Fruit fly (Drosophila melanogaster) whole organism, embryonic: ENCODE results near the gene CG5715.

ENCODE experiments used
- ATbp ChIP-seq: fragments of 200-800 bp; sonication (Bioruptor generic); optimal IDR thresholded peaks from 2 replicates; lab custom pipeline; 2017; ENCODE audit warnings: missing biosample characterization, mild to moderate bottlenecking, missing genetic modification characterization, missing genetic modification reagents
- Atf-2 ChIP-seq: fragments of 200-800 bp; sonication (Bioruptor generic); optimal IDR thresholded peaks from 2 replicates; lab custom pipeline; 2016; ENCODE audit warnings: missing biosample characterization, missing genetic modification characterization
- Atf3 ChIP-seq: fragments of 200-800 bp; sonication (Bioruptor generic); optimal IDR thresholded peaks from 3 replicates; lab custom pipeline; 2016; ENCODE audit warnings: missing biosample characterization, missing genetic modification characterization
- C15 ChIP-seq: fragments of 200-800 bp; sonication (Bioruptor generic); IDR thresholded peaks from 3 replicates; pipeline ENCODE4 v1.3.6; 2022; ENCODE audit warnings: missing biosample characterization, missing genetic modification characterization
- CG10209 ChIP-seq: fragments of 200-800 bp; sonication (Bioruptor generic); optimal IDR thresholded peaks from 3 replicates; lab custom pipeline; 2017; ENCODE audit warnings: missing biosample characterization, mild to moderate bottlenecking, missing genetic modification characterization, missing genetic modification reagents
- CG10959 ChIP-seq: fragments of 200-800 bp; sonication (Bioruptor generic); IDR thresholded peaks from 2 replicates; pipeline ENCODE4 v1.3.6; 2022; ENCODE audit warnings: missing biosample characterization, missing genetic modification characterization
- CG10979 ChIP-seq: fragments of 200-800 bp; sonication (Bioruptor generic); optimal IDR thresholded peaks from 2 replicates; lab custom pipeline; 2018; ENCODE audit warnings: missing biosample characterization, mild to moderate bottlenecking, missing genetic modification characterization, moderate library complexity
- CG12769 ChIP-seq: fragments of 200-800 bp; sonication (Bioruptor generic); optimal IDR thresholded peaks from 2 replicates; lab custom pipeline; 2019; ENCODE audit warnings: missing biosample characterization, mild to moderate bottlenecking, missing genetic modification characterization, moderate library complexity
- CG13894 ChIP-seq: fragments of 200-800 bp; sonication (Bioruptor generic); optimal IDR thresholded peaks from 3 replicates; lab custom pipeline; 2018; ENCODE audit warnings: missing biosample characterization, mild to moderate bottlenecking, missing genetic modification characterization, moderate library complexity
- CG1529 ChIP-seq: fragments of 200-800 bp; sonication (Bioruptor generic); optimal IDR thresholded peaks from 3 replicates; lab custom pipeline; 2018; ENCODE audit warnings: missing biosample characterization, missing genetic modification characterization
- CG1647 ChIP-seq: fragments of 200-800 bp; sonication (Bioruptor generic); optimal IDR thresholded peaks from 3 replicates; lab custom pipeline; 2016; ENCODE audit warnings: missing biosample characterization, missing genetic modification characterization
- CG31365 ChIP-seq: fragments of 200-800 bp; sonication (Bioruptor generic); optimal IDR thresholded peaks from 2 replicates; lab custom pipeline; 2018; ENCODE audit warnings: missing biosample characterization, mild to moderate bottlenecking, missing genetic modification characterization
- CG34224 ChIP-seq: fragments of 200-800 bp; sonication (Bioruptor generic); IDR thresholded peaks from 3 replicates; pipeline ENCODE4 v1.3.6; 2022; ENCODE audit warnings: missing biosample characterization, missing genetic modification characterization; ENCODE audit not compliant: partially characterized antibody
- CG3847 ChIP-seq: fragments of 200-800 bp; sonication (Bioruptor generic); IDR thresholded peaks from 2 replicates; pipeline ENCODE4 v1.3.6; 2022; ENCODE audit warnings: missing biosample characterization, missing genetic modification characterization
- CG4360 ChIP-seq: fragments of 200-800 bp; sonication (Bioruptor generic); IDR thresholded peaks from 2 replicates; pipeline ENCODE4 v1.3.6; 2022; ENCODE audit warnings: missing biosample characterization, missing genetic modification characterization
- CG8359 ChIP-seq: fragments of 200-800 bp; sonication (Bioruptor generic); optimal IDR thresholded peaks from 2 replicates; lab custom pipeline; 2017; ENCODE audit warnings: missing biosample characterization, mild to moderate bottlenecking, missing genetic modification characterization, borderline replicate concordance
- CG8765 ChIP-seq: fragments of 200-800 bp; sonication (Bioruptor generic); IDR thresholded peaks from 2 replicates; pipeline ENCODE4 v1.3.6; 2022; ENCODE audit warnings: missing biosample characterization, missing genetic modification characterization
- CG9437 ChIP-seq: fragments of 200-800 bp; sonication (Bioruptor generic); optimal IDR thresholded peaks from 2 replicates; lab custom pipeline; 2018; ENCODE audit warnings: missing biosample characterization, mild to moderate bottlenecking, missing genetic modification characterization
- CG9797 ChIP-seq: fragments of 200-800 bp; sonication (Bioruptor generic); optimal IDR thresholded peaks from 3 replicates; lab custom pipeline; 2018; ENCODE audit warnings: missing biosample characterization, mild to moderate bottlenecking, missing genetic modification characterization
- Camta ChIP-seq: fragments of 200-800 bp; sonication (Bioruptor generic); optimal IDR thresholded peaks from 2 replicates; lab custom pipeline; 2016; ENCODE audit warnings: missing biosample characterization, missing genetic modification characterization
- CoRest ChIP-seq: fragments of 200-800 bp; sonication (Bioruptor generic); optimal IDR thresholded peaks from 3 replicates; lab custom pipeline; 2018; ENCODE audit warnings: missing biosample characterization, mild to moderate bottlenecking, missing genetic modification characterization, moderate library complexity
- Dref ChIP-seq: fragments of 200-800 bp; sonication (Bioruptor generic); IDR thresholded peaks from 2 replicates; pipeline ENCODE4 v1.3.6; 2022; ENCODE audit warnings: missing biosample characterization, missing genetic modification characterization
- Gsc ChIP-seq: fragments of 200-800 bp; sonication (Bioruptor generic); IDR thresholded peaks from 2 replicates; pipeline ENCODE4 v1.3.6; 2022; ENCODE audit warnings: missing biosample characterization, missing genetic modification characterization
- Lim3 ChIP-seq: fragments of 200-800 bp; sonication (Bioruptor generic); IDR thresholded peaks from 2 replicates; pipeline ENCODE4 v1.3.6; 2022; ENCODE audit warnings: missing biosample characterization, missing genetic modification characterization
- Mad ChIP-seq: fragments of 200-800 bp; sonication (Bioruptor generic); optimal IDR thresholded peaks from 2 replicates; lab custom pipeline; 2016; ENCODE audit warnings: missing biosample characterization, missing genetic modification characterization
- Med ChIP-seq: fragments of 200-800 bp; sonication (Bioruptor generic); peaks from one replicate; lab custom pipeline; 2016; ENCODE audit warnings: missing biosample characterization, missing genetic modification characterization, mild to moderate bottlenecking, inconsistent platforms, moderate library complexity
- Oli ChIP-seq: fragments of 200-800 bp; sonication (Bioruptor generic); optimal IDR thresholded peaks from 2 replicates; lab custom pipeline; 2018; ENCODE audit warnings: missing biosample characterization, mild to moderate bottlenecking, missing genetic modification characterization, moderate library complexity
- Rx ChIP-seq: fragments of 200-800 bp; sonication (Bioruptor generic); IDR thresholded peaks from 2 replicates; pipeline ENCODE4 v1.3.6; 2022; ENCODE audit warnings: missing biosample characterization, missing genetic modification characterization
- Scr ChIP-seq: fragments of 200-800 bp; sonication (Bioruptor generic); IDR thresholded peaks from 2 replicates; pipeline ENCODE4 v1.3.6; 2022; ENCODE audit warnings: missing biosample characterization, missing genetic modification characterization; ENCODE audit not compliant: partially characterized antibody
- TFAM ChIP-seq: fragments of 200-800 bp; sonication (Bioruptor generic); optimal IDR thresholded peaks from 2 replicates; lab custom pipeline; 2017; ENCODE audit warnings: missing biosample characterization, missing genetic modification characterization, inconsistent platforms
- ash1 ChIP-seq: fragments of 200-800 bp; sonication (Bioruptor generic); optimal IDR thresholded peaks from 2 replicates; lab custom pipeline; 2018; ENCODE audit warnings: missing biosample characterization, mild to moderate bottlenecking, missing genetic modification characterization
- bbx ChIP-seq: fragments of 200-800 bp; sonication (Bioruptor generic); IDR thresholded peaks from 2 replicates; pipeline ENCODE4 v1.3.6; 2022; ENCODE audit warnings: missing biosample characterization, missing genetic modification characterization; ENCODE audit not compliant: partially characterized antibody
- ci ChIP-seq: fragments of 200-800 bp; sonication (Bioruptor generic); IDR thresholded peaks from 3 replicates; pipeline ENCODE4 v1.3.6; 2022; ENCODE audit warnings: missing biosample characterization, missing genetic modification characterization
- corto ChIP-seq: fragments of 200-800 bp; sonication (Bioruptor generic); optimal IDR thresholded peaks from 2 replicates; lab custom pipeline; 2016; ENCODE audit warnings: missing biosample characterization, mild to moderate bottlenecking, missing genetic modification characterization, moderate library complexity
- danr ChIP-seq: fragments of 200-800 bp; sonication (Bioruptor generic); IDR thresholded peaks from 2 replicates; pipeline ENCODE4 v1.3.6; 2022; ENCODE audit warnings: missing biosample characterization, missing genetic modification characterization
- eyg ChIP-seq: fragments of 200-800 bp; sonication (Bioruptor generic); optimal IDR thresholded peaks from 3 replicates; lab custom pipeline; 2016; ENCODE audit warnings: missing biosample characterization, missing genetic modification characterization
- fd102C ChIP-seq: fragments of 200-800 bp; sonication (Bioruptor generic); optimal IDR thresholded peaks from 2 replicates; lab custom pipeline; 2018; ENCODE audit warnings: missing biosample characterization, mild to moderate bottlenecking, missing genetic modification characterization, moderate library complexity
- gcm2 ChIP-seq: fragments of 200-800 bp; sonication (Bioruptor generic); optimal IDR thresholded peaks from 2 replicates; lab custom pipeline; 2016; ENCODE audit warnings: missing biosample characterization, missing genetic modification characterization
- hkb ChIP-seq, 2 experiments: fragments of 200-800 bp in 1 of 2; fragments of >200 bp in 1 of 2; sonication (Bioruptor generic) in 1 of 2; IDR thresholded peaks in 1 of 2; optimal IDR thresholded peaks in 1 of 2; 2 replicates each; pipeline versions ENCODE4 v1.3.6 to Lab custom; 2017 to 2022; ENCODE audit warnings: missing biosample characterization in 1 of 2, missing genetic modification characterization in 1 of 2
- ken ChIP-seq: fragments of 200-800 bp; sonication (Bioruptor generic); IDR thresholded peaks from 3 replicates; pipeline ENCODE4 v1.3.6; 2022; ENCODE audit warnings: missing biosample characterization, missing genetic modification characterization
- kni ChIP-seq: fragments of 200-800 bp; sonication (Bioruptor generic); optimal IDR thresholded peaks from 3 replicates; lab custom pipeline; 2017; ENCODE audit warnings: mild to moderate bottlenecking, missing biosample characterization, missing genetic modification reagents, missing genetic modification characterization
- lbe ChIP-seq: fragments of 200-800 bp; sonication (Bioruptor generic); optimal IDR thresholded peaks from 2 replicates; lab custom pipeline; 2016; ENCODE audit warnings: missing biosample characterization, mild to moderate bottlenecking, missing genetic modification characterization
- pita ChIP-seq: fragments of 200-800 bp; sonication (Bioruptor generic); optimal IDR thresholded peaks from 2 replicates; lab custom pipeline; 2017; ENCODE audit warnings: missing biosample characterization, mild to moderate bottlenecking, missing genetic modification characterization
- schlank ChIP-seq: fragments of 200-800 bp; sonication (Bioruptor generic); optimal IDR thresholded peaks from 2 replicates; lab custom pipeline; 2018; ENCODE audit warnings: missing biosample characterization, mild to moderate bottlenecking, missing genetic modification characterization
- slbo ChIP-seq: fragments of 200-800 bp; sonication (Bioruptor generic); IDR thresholded peaks from 2 replicates; pipeline ENCODE4 v1.3.6; 2022; ENCODE audit warnings: missing biosample characterization, missing genetic modification characterization
- sna ChIP-seq: fragments of 200-800 bp; sonication (Bioruptor generic); IDR thresholded peaks from 2 replicates; pipeline ENCODE4 v1.3.6; 2022; ENCODE audit warnings: missing biosample characterization, missing genetic modification characterization; ENCODE audit not compliant: partially characterized antibody
- stc ChIP-seq: fragments of 200-800 bp; sonication (Bioruptor generic); IDR thresholded peaks from 2 replicates; pipeline ENCODE4 v1.3.6; 2022; ENCODE audit warnings: missing biosample characterization, missing genetic modification characterization
- tgo ChIP-seq: fragments of 200-800 bp; sonication (Bioruptor generic); IDR thresholded peaks from 3 replicates; pipeline ENCODE4 v1.3.6; 2022; ENCODE audit warnings: missing biosample characterization, missing genetic modification characterization
- unc-4 ChIP-seq: fragments of 200-800 bp; sonication (Bioruptor generic); IDR thresholded peaks from 2 replicates; pipeline ENCODE4 v1.3.6; 2022; ENCODE audit warnings: missing biosample characterization, missing genetic modification characterization; ENCODE audit not compliant: partially characterized antibody

The CG5715 gene

dm6 chr3R:24289768-24290349 lies 4.3 kb downstream of the CG5715 start, which contains the start of the genes CG34290 and Uck (continued):
- TF ChIP-seq unc-4 = peak; percentile 88
- TF ChIP-seq CG3847 (GFP tag; lab: Robert Waterston, UW) = peak; percentile 85
- TF ChIP-seq bbx (GFP tag; lab: Robert Waterston, UW) = peak; percentile 89
- TF ChIP-seq CG8359 (GFP tag; lab: Kevin White, UChicago) = peak; percentile 63
- TF ChIP-seq sna = peak; percentile 89
- peak; percentile 47 for TF ChIP-seq Oli (tag; lab: Kevin White, UChicago)
- TF ChIP-seq danr (GFP tag; lab: Robert Waterston, UW) = no peak
- peak; percentile 97 for TF ChIP-seq Med (GFP tag; lab: Kevin White, UChicago)
- peak; percentile 49 for TF ChIP-seq slbo
- TF ChIP-seq ci (GFP tag; lab: Robert Waterston, UW) = peak; percentile 94
- peak; percentile 87 for TF ChIP-seq CoRest (tag; lab: Kevin White, UChicago)
- peak; percentile 82 for TF ChIP-seq CG34224 (GFP tag; lab: Robert Waterston, UW)
- TF ChIP-seq gcm2 (GFP tag; lab: Kevin White, UChicago) = peak; percentile 9
- peak; percentile 39; the same call in 1 of the 2 replicates for TF ChIP-seq Rx (GFP tag; lab: Robert Waterston, UW)
- TF ChIP-seq lbe (GFP tag; lab: Kevin White, UChicago) = peak; percentile 67
- no peak for TF ChIP-seq C15 (GFP tag; lab: Robert Waterston, UW)
- peak; percentile 83 for TF ChIP-seq ash1 (GFP tag; lab: Kevin White, UChicago)
- peak; percentile 63 for TF ChIP-seq ATbp (GFP tag; lab: Kevin White, UChicago)
- TF ChIP-seq hkb (optimal IDR thresholded peaks at IDR 0.05; lab: Kevin White, UChicago) = no peak
- TF ChIP-seq hkb (GFP tag; IDR thresholded peaks at IDR 0.05; lab: Robert Waterston, UW) = peak; percentile 78
- TF ChIP-seq CG1647 = peak; percentile 78
- peak; percentile 30; the same call in 1 of the 2 replicates for TF ChIP-seq CG10959 (GFP tag; lab: Robert Waterston, UW)
- peak; percentile 25 for TF ChIP-seq Atf3 (GFP tag; lab: Kevin White, UChicago)
- peak; percentile 72 for TF ChIP-seq CG9437
- peak; percentile 73 for TF ChIP-seq Camta
- peak; percentile 80 for TF ChIP-seq schlank
- no peak for TF ChIP-seq corto (GFP tag; lab: Kevin White, UChicago)
- TF ChIP-seq CG12769 = peak; percentile 75
- TF ChIP-seq stc (GFP tag; lab: Robert Waterston, UW) = peak; percentile 66; the same call in 1 of the 2 replicates
- peak; percentile 48 for TF ChIP-seq TFAM (GFP tag; lab: Kevin White, UChicago)
- peak; percentile 56 for TF ChIP-seq fd102C (GFP tag; lab: Kevin White, UChicago)
- peak; percentile 81 for TF ChIP-seq Scr
- TF ChIP-seq Lim3 = no peak
- TF ChIP-seq tgo = peak; percentile 55; the same call in 2 of the 3 replicates
- peak; percentile 66; the same call in 2 of the 3 replicates for TF ChIP-seq ken (GFP tag; lab: Robert Waterston, UW)
- peak; percentile 80 for TF ChIP-seq eyg (GFP tag; lab: Kevin White, UChicago)
- TF ChIP-seq Gsc = no peak
- TF ChIP-seq CG10979 = peak; percentile 58
- TF ChIP-seq Dref (GFP tag; lab: Robert Waterston, UW) = peak; percentile 89
- peak; percentile 65 for TF ChIP-seq Mad (GFP tag; lab: Kevin White, UChicago)
- no peak for TF ChIP-seq pita (GFP tag; lab: Kevin White, UChicago)
- TF ChIP-seq CG31365 (tag; lab: Kevin White, UChicago) = peak; percentile 65
- peak; percentile 68 for TF ChIP-seq CG13894 (tag; lab: Kevin White, UChicago)
- TF ChIP-seq CG8765 (GFP tag; lab: Robert Waterston, UW) = no peak
- peak; percentile 65 for TF ChIP-seq Atf-2
- peak; percentile 75 for TF ChIP-seq kni (GFP tag; lab: Kevin White, UChicago)
- peak; percentile 52 for TF ChIP-seq CG1529 (GFP tag; lab: Kevin White, UChicago)
- TF ChIP-seq CG10209 = peak; percentile 79
- 0 out of 2 replicates have a peak, but pooled peaks have one; percentile 18 for TF ChIP-seq CG4360 (GFP tag; lab: Robert Waterston, UW)
- peak; percentile 72 for TF ChIP-seq CG9797 (GFP tag; lab: Kevin White, UChicago)
